Worm (Caenorhabditis elegans) whole organism, L4 larva: Measurements from ENCODE around the gene clec-142.
A peak's percentile ranks its signal among the peaks of the same experiment; 100 is the strongest.

Experiments
- F49E8.2 ChIP-seq: sonication (generic microtip); optimal IDR thresholded peaks from 2 replicates; lab custom pipeline; 2016; ENCODE audit warnings: missing compliant biosample characterization, mild to moderate bottlenecking, missing genetic modification characterization, borderline replicate concordance
- Y105C5A.15 ChIP-seq: fragments of 200-800 bp; sonication (Bioruptor generic); IDR thresholded peaks from 2 replicates; pipeline ENCODE4 v1.3.6; 2022; ENCODE audit warnings: missing genetic modification characterization, missing compliant biosample characterization
- Y75B8A.6 ChIP-seq: fragments of 200-800 bp; sonication (Bioruptor generic); IDR thresholded peaks from 2 replicates; pipeline ENCODE4 v1.3.6; 2022; ENCODE audit warnings: missing genetic modification reagents, missing genetic modification characterization, missing compliant biosample characterization
- ZK337.2 ChIP-seq: fragments of 200-800 bp; sonication (Bioruptor generic); IDR thresholded peaks from 2 replicates; pipeline ENCODE4 v1.3.6; 2022; ENCODE audit warnings: missing genetic modification reagents, missing genetic modification characterization, missing compliant biosample characterization
- ZK546.5 ChIP-seq, 2 experiments: sonication (generic microtip); optimal IDR thresholded peaks; 2 replicates each; lab custom pipeline; 2017; ENCODE audit warnings: missing biosample characterization in 2 of 2, missing genetic modification characterization in 2 of 2
- aha-1 ChIP-seq: fragments of 150-350 bp; peaks from one replicate; lab custom pipeline; 2014; ENCODE audit warnings: missing biosample characterization, missing genetic modification characterization
- ama-1 ChIP-seq: fragments of 150-350 bp; optimal IDR thresholded peaks from 2 replicates; lab custom pipeline; 2014; ENCODE audit warnings: inconsistent platforms, mixed read lengths
- attf-4 ChIP-seq: sonication (generic microtip); optimal IDR thresholded peaks from 3 replicates; lab custom pipeline; 2017; ENCODE audit warnings: missing biosample characterization, missing genetic modification characterization
- ceh-32 ChIP-seq: sonication (generic microtip); optimal IDR thresholded peaks from 2 replicates; lab custom pipeline; 2016; ENCODE audit warnings: mild to moderate bottlenecking, missing genetic modification characterization, missing compliant biosample characterization; ENCODE audit not compliant: poor library complexity
- ceh-44 ChIP-seq: fragments of 200-800 bp; sonication (Bioruptor generic); IDR thresholded peaks from 2 replicates; pipeline ENCODE4 v1.3.6; 2022; ENCODE audit warnings: missing genetic modification reagents, missing genetic modification characterization, missing compliant biosample characterization
- daf-12 ChIP-seq: fragments of 150-350 bp; optimal IDR thresholded peaks from 2 replicates; lab custom pipeline; 2014; ENCODE audit warnings: missing biosample characterization, missing genetic modification reagents, missing genetic modification characterization
- daf-16 ChIP-seq, 3 experiments: sonication (generic microtip); optimal IDR thresholded peaks; 2 replicates each; lab custom pipeline; 2016 to 2017; ENCODE audit warnings: missing genetic modification characterization in 3 of 3, missing genetic modification reagents in 3 of 3, mild to moderate bottlenecking in 2 of 3, missing compliant biosample characterization in 2 of 3, missing biosample characterization in 1 of 3, moderate library complexity in 1 of 3
- daf-19 ChIP-seq: fragments of 200-800 bp; sonication (Bioruptor generic); conservative IDR thresholded peaks from 2 replicates; pipeline ENCODE4 v1.3.6; 2022; ENCODE audit warnings: missing genetic modification characterization, missing compliant biosample characterization
- dpl-1 ChIP-seq: fragments of 150-350 bp; optimal IDR thresholded peaks from 2 replicates; lab custom pipeline; 2014; ENCODE audit warnings: missing biosample characterization, missing genetic modification reagents, missing genetic modification characterization
- duxl-1 ChIP-seq: sonication (generic microtip); optimal IDR thresholded peaks from 2 replicates; lab custom pipeline; 2016; ENCODE audit warnings: mild to moderate bottlenecking, missing genetic modification characterization, moderate library complexity, missing compliant biosample characterization; ENCODE audit not compliant: poor library complexity
- dve-1 ChIP-seq: sonication (generic microtip); optimal IDR thresholded peaks from 2 replicates; lab custom pipeline; 2017; ENCODE audit warnings: antibody characterized with exemption, mild to moderate bottlenecking, missing genetic modification characterization, missing compliant biosample characterization; ENCODE audit not compliant: insufficient read depth
- fkh-10 ChIP-seq: fragments of 150-350 bp; optimal IDR thresholded peaks from 2 replicates; lab custom pipeline; 2014; ENCODE audit warnings: missing biosample characterization, missing genetic modification reagents, missing genetic modification characterization
- fos-1 ChIP-seq: fragments of 150-350 bp; optimal IDR thresholded peaks from 2 replicates; lab custom pipeline; 2014; ENCODE audit warnings: missing biosample characterization, missing genetic modification characterization
- hif-1 ChIP-seq, 2 experiments: sonication (generic microtip); optimal IDR thresholded peaks; 2 replicates each; lab custom pipeline; 2016 to 2017; ENCODE audit warnings: missing compliant biosample characterization in 2 of 2, missing genetic modification characterization in 2 of 2, missing genetic modification reagents in 2 of 2, missing genotype in 2 of 2, mild to moderate bottlenecking in 1 of 2
- hmg-1.1 ChIP-seq: fragments of 200-800 bp; sonication (Bioruptor generic); IDR thresholded peaks from 2 replicates; pipeline ENCODE4 v1.3.6; 2022; ENCODE audit warnings: missing genetic modification reagents, missing genetic modification characterization, missing compliant biosample characterization
- lim-7 ChIP-seq: fragments of 200-800 bp; sonication (Bioruptor generic); IDR thresholded peaks from 2 replicates; pipeline ENCODE4 v1.3.6; 2022; ENCODE audit warnings: missing genetic modification characterization, missing compliant biosample characterization
- lin-1 ChIP-seq: fragments of 200-800 bp; sonication (Bioruptor generic); IDR thresholded peaks from 2 replicates; pipeline ENCODE4 v1.3.6; 2022; ENCODE audit warnings: missing genetic modification reagents, missing genetic modification characterization, missing compliant biosample characterization
- lin-38 ChIP-seq: fragments of 200-800 bp; sonication (Bioruptor generic); IDR thresholded peaks from 2 replicates; pipeline ENCODE4 v1.3.6; 2022; ENCODE audit warnings: missing genetic modification reagents, missing genetic modification characterization, missing compliant biosample characterization
- lsy-2 ChIP-seq, 2 experiments: fragments of 150-350 bp in 1 of 2; sonication (generic microtip) in 1 of 2; optimal IDR thresholded peaks; 2 replicates each; lab custom pipeline; 2014 to 2017; ENCODE audit warnings: missing biosample characterization in 2 of 2, missing genetic modification characterization in 2 of 2
- mdl-1 ChIP-seq, 2 experiments: fragments of 150-350 bp in 1 of 2; sonication (generic microtip) in 1 of 2; optimal IDR thresholded peaks; 2 replicates each; lab custom pipeline; 2014 to 2017; ENCODE audit warnings: missing biosample characterization in 2 of 2, missing genetic modification characterization in 2 of 2
- mep-1 ChIP-seq: fragments of 150-350 bp; sonication (generic microtip); optimal IDR thresholded peaks from 3 replicates; lab custom pipeline; 2014; ENCODE audit warnings: missing biosample characterization, missing genetic modification characterization
- mes-2 ChIP-seq: sonication (generic microtip); optimal IDR thresholded peaks from 2 replicates; lab custom pipeline; 2016; ENCODE audit warnings: missing genotype, mild to moderate bottlenecking, missing genetic modification characterization, missing compliant biosample characterization; ENCODE audit not compliant: poor library complexity, severe bottlenecking
- nhr-102 ChIP-seq: sonication (generic microtip); optimal IDR thresholded peaks from 2 replicates; lab custom pipeline; 2016; ENCODE audit warnings: mild to moderate bottlenecking, missing genetic modification characterization, moderate library complexity, missing compliant biosample characterization
- nhr-11 ChIP-seq: fragments of 150-350 bp; optimal IDR thresholded peaks from 2 replicates; lab custom pipeline; 2014; ENCODE audit warnings: missing biosample characterization, missing genetic modification characterization
- nhr-48 ChIP-seq: sonication (generic microtip); optimal IDR thresholded peaks from 2 replicates; lab custom pipeline; 2016; ENCODE audit warnings: mild to moderate bottlenecking, missing genetic modification characterization, missing compliant biosample characterization
- php-3 ChIP-seq: fragments of 200-800 bp; sonication (Bioruptor generic); IDR thresholded peaks from 2 replicates; pipeline ENCODE4 v1.3.6; 2022; ENCODE audit warnings: missing genetic modification reagents, missing genetic modification characterization, missing compliant biosample characterization
- pqm-1 ChIP-seq: sonication (generic microtip); optimal IDR thresholded peaks from 2 replicates; lab custom pipeline; 2017; ENCODE audit warnings: missing biosample characterization, missing genetic modification characterization
- rbr-2 ChIP-seq: sonication (generic microtip); optimal IDR thresholded peaks from 2 replicates; lab custom pipeline; 2016; ENCODE audit warnings: missing genotype, missing genetic modification characterization, missing compliant biosample characterization
- saeg-2 ChIP-seq: fragments of 200-800 bp; sonication (Bioruptor generic); IDR thresholded peaks from 2 replicates; pipeline ENCODE4 v1.3.6; 2022; ENCODE audit warnings: missing genetic modification reagents, missing genetic modification characterization, missing compliant biosample characterization
- set-16 ChIP-seq: fragments of 200-800 bp; sonication (Bioruptor generic); IDR thresholded peaks from 2 replicates; pipeline ENCODE4 v1.3.6; 2022; ENCODE audit warnings: missing genetic modification reagents, missing genetic modification characterization, missing compliant biosample characterization
- spr-3 ChIP-seq: fragments of 200-800 bp; sonication (Bioruptor generic); optimal IDR thresholded peaks from 2 replicates; lab custom pipeline; 2018; ENCODE audit warnings: mild to moderate bottlenecking, missing genetic modification characterization, missing compliant biosample characterization
- tag-97 ChIP-seq: fragments of 200-800 bp; sonication (Bioruptor generic); IDR thresholded peaks from 2 replicates; pipeline ENCODE4 v1.3.6; 2022; ENCODE audit warnings: missing genetic modification characterization, missing compliant biosample characterization
- tra-1 ChIP-seq: fragments of 200-800 bp; sonication (Bioruptor generic); IDR thresholded peaks from 2 replicates; pipeline ENCODE4 v1.3.6; 2022; ENCODE audit warnings: missing genetic modification reagents, missing genetic modification characterization, missing compliant biosample characterization
- unc-62 ChIP-seq, 3 experiments: fragments of 150-350 bp in 1 of 3; sonication (generic microtip); optimal IDR thresholded peaks in 2 of 3; peaks in 1 of 3; 1 replicate in 1 of 3; 2 replicates in 2 of 3; lab custom pipeline; 2014 to 2017; ENCODE audit warnings: missing biosample characterization in 3 of 3, missing genetic modification characterization in 3 of 3, missing genetic modification reagents in 3 of 3, missing genotype in 1 of 3
- zfp-2 ChIP-seq: sonication (generic microtip); optimal IDR thresholded peaks from 2 replicates; lab custom pipeline; 2016; ENCODE audit warnings: mild to moderate bottlenecking, missing genetic modification characterization, missing compliant biosample characterization
- zfp-3 ChIP-seq: fragments of 200-800 bp; sonication (Bioruptor generic); conservative IDR thresholded peaks from 2 replicates; pipeline ENCODE4 v1.3.6; 2022; ENCODE audit warnings: missing genetic modification reagents, missing genetic modification characterization, missing compliant biosample characterization
- zip-11 ChIP-seq: fragments of 200-800 bp; sonication (Bioruptor generic); IDR thresholded peaks from 2 replicates; pipeline ENCODE4 v1.3.6; 2022; ENCODE audit warnings: missing genetic modification characterization, missing compliant biosample characterization
- zip-2 ChIP-seq: fragments of 150-350 bp; optimal IDR thresholded peaks from 2 replicates; lab custom pipeline; 2014; ENCODE audit warnings: missing biosample characterization, missing genetic modification characterization

clec-142 gene

ce11 chrII:8321244-8321643 lies 42.8 kb downstream of the clec-142 start, which contains the start of gene shw-1:
TSS of gene shw-1 (minus strand) at chrII:8321471.
- TF ChIP-seq pqm-1 (tag; lab: Kevin White, UChicago), result no peak
- no peak for TF ChIP-seq Y105C5A.15 (GFP tag; lab: Robert Waterston, UW)
- peak in 1 of 2 experiments; percentile 78 for TF ChIP-seq unc-62 (GFP tag; optimal IDR thresholded peaks at IDR 0.05 in 1 of 2; lab: Kevin White, UChicago)
- TF ChIP-seq unc-62 (tag; optimal IDR thresholded peaks at IDR 0.05; lab: Kevin White, UChicago), result no peak
- peak; percentile 55 for TF ChIP-seq aha-1 (tag; lab: Kevin White, UChicago)
- no peak for TF ChIP-seq tra-1 (GFP tag; lab: Robert Waterston, UW)

ce11 chrII:8325002-8325539 lies 46.6 kb downstream of the clec-142 start, which contains the start of the genes ran-3 and C26D10.3:
TSS of gene ran-3 (minus strand) at chrII:8325052.
TSS of gene C26D10.3 (plus strand) at chrII:8325386.
- TF ChIP-seq hif-1 (tag; optimal IDR thresholded peaks at IDR 0.05; lab: Kevin White, UChicago), result peak in 1 of 2 experiments; percentile 13
- no peak for TF ChIP-seq daf-16 (GFP tag; optimal IDR thresholded peaks at IDR 0.05; lab: Kevin White, UChicago)
- peak; percentile 62 for TF ChIP-seq daf-16 (tag; optimal IDR thresholded peaks at IDR 0.05; lab: Kevin White, UChicago)
- no peak for TF ChIP-seq aha-1 (tag; lab: Kevin White, UChicago)
- TF ChIP-seq dve-1 (tag; lab: Kevin White, UChicago), result peak; percentile 21
- peak in 1 of 2 experiments; percentile 58 for TF ChIP-seq lsy-2 (tag; optimal IDR thresholded peaks at IDR 0.05; lab: Kevin White, UChicago)
- TF ChIP-seq ceh-44, result no peak
- no peak for TF ChIP-seq saeg-2
- TF ChIP-seq mes-2, result peak; percentile 91
- no peak for TF ChIP-seq zip-2 (tag; lab: Kevin White, UChicago)
- TF ChIP-seq attf-4, result no peak
- TF ChIP-seq mep-1 (tag; lab: Kevin White, UChicago), result peak; percentile 42
- peak; percentile 17 for TF ChIP-seq rbr-2 (tag; lab: Kevin White, UChicago)
- peak; percentile 69 for TF ChIP-seq dpl-1 (GFP tag; lab: Kevin White, UChicago)
- TF ChIP-seq ZK337.2 (GFP tag; lab: Robert Waterston, UW), result no peak
- TF ChIP-seq lin-38 (GFP tag; lab: Robert Waterston, UW), result peak; percentile 51; the same call in 1 of the 2 replicates
- TF ChIP-seq set-16, result no peak
- TF ChIP-seq, all 104 proteins: peak for 9

ce11 chrII:8326228-8326960 lies 47.9 kb downstream of the clec-142 start:
- no peak for TF ChIP-seq lim-7 (GFP tag; lab: Robert Waterston, UW)
- TF ChIP-seq dpl-1 (GFP tag; lab: Kevin White, UChicago), result no peak
- TF ChIP-seq zip-11 (GFP tag; lab: Robert Waterston, UW), result no peak
- no peak for TF ChIP-seq zfp-3
- no peak for TF ChIP-seq lin-1 (GFP tag; lab: Robert Waterston, UW)
- TF ChIP-seq lin-38 (GFP tag; lab: Robert Waterston, UW), result peak; percentile 57
- TF ChIP-seq daf-19 (GFP tag; lab: Robert Waterston, UW), result no peak
- TF ChIP-seq ZK546.5 (tag; optimal IDR thresholded peaks at IDR 0.05; lab: Kevin White, UChicago), result no peak
- TF ChIP-seq tra-1 (GFP tag; lab: Robert Waterston, UW), result no peak
- TF ChIP-seq mep-1 (tag; lab: Kevin White, UChicago), result peak; percentile 14
- TF ChIP-seq duxl-1 (tag; lab: Kevin White, UChicago), result peak; percentile 36
- TF ChIP-seq tag-97 (GFP tag; lab: Robert Waterston, UW), result no peak
- TF ChIP-seq pqm-1 (tag; lab: Kevin White, UChicago), result no peak
- no peak for TF ChIP-seq fos-1 (tag; lab: Kevin White, UChicago)
- TF ChIP-seq lsy-2 (tag; optimal IDR thresholded peaks at IDR 0.05; lab: Kevin White, UChicago), result no peak
- TF ChIP-seq spr-3 (GFP tag; lab: Kevin White, UChicago), result no peak
- TF ChIP-seq hmg-1.1, result no peak
- no peak for TF ChIP-seq nhr-48 (tag; lab: Kevin White, UChicago)
- no peak for TF ChIP-seq Y75B8A.6 (GFP tag; lab: Robert Waterston, UW)
- TF ChIP-seq dve-1 (tag; lab: Kevin White, UChicago), result no peak
- peak; percentile 15 for TF ChIP-seq nhr-102 (tag; lab: Kevin White, UChicago)
- no peak for TF ChIP-seq F49E8.2 (tag; lab: Kevin White, UChicago)
- no peak for TF ChIP-seq rbr-2 (tag; lab: Kevin White, UChicago)
- no peak for TF ChIP-seq ceh-32 (tag; lab: Kevin White, UChicago)
- no peak for TF ChIP-seq fkh-10
- peak; percentile 66 for TF ChIP-seq ama-1 (lab: Kevin White, UChicago)
- no peak for TF ChIP-seq zfp-2 (tag; lab: Kevin White, UChicago)
- TF ChIP-seq php-3, result no peak
- no peak for TF ChIP-seq nhr-11 (tag; lab: Kevin White, UChicago)
- no peak for TF ChIP-seq mdl-1 (tag; optimal IDR thresholded peaks at IDR 0.05; lab: Kevin White, UChicago)
- no peak for TF ChIP-seq daf-12 (tag; lab: Kevin White, UChicago)
